Worm (Caenorhabditis elegans) whole organism, L4 larva: ENCODE results near the gene B0334.20.

Source experiments
- D1046.2 ChIP-seq: fragments of 200-800 bp; sonication (Bioruptor generic); IDR thresholded peaks from 2 replicates; pipeline ENCODE4 v1.3.6; 2022; ENCODE audit warnings: missing genetic modification characterization, missing compliant biosample characterization
- F37D6.2 ChIP-seq: sonication (generic microtip); optimal IDR thresholded peaks from 2 replicates; lab custom pipeline; 2016; ENCODE audit warnings: mild to moderate bottlenecking, missing genetic modification characterization, missing compliant biosample characterization
- R02D3.7 ChIP-seq: fragments of 150-350 bp; sonication (generic microtip); optimal IDR thresholded peaks from 3 replicates; lab custom pipeline; 2014; ENCODE audit warnings: missing biosample characterization, missing genetic modification characterization
- T20F7.1 ChIP-seq: fragments of 200-800 bp; sonication (Bioruptor generic); optimal IDR thresholded peaks from 2 replicates; lab custom pipeline; 2018; ENCODE audit warnings: mild to moderate bottlenecking, missing genetic modification characterization, missing compliant biosample characterization
- Y48G9A.11 ChIP-seq: fragments of 200-800 bp; sonication (Bioruptor generic); IDR thresholded peaks from 2 replicates; pipeline ENCODE4 v1.3.6; 2022; ENCODE audit warnings: missing genetic modification reagents, missing genetic modification characterization, missing compliant biosample characterization
- aha-1 ChIP-seq: fragments of 150-350 bp; peaks from one replicate; lab custom pipeline; 2014; ENCODE audit warnings: missing biosample characterization, missing genetic modification characterization
- aly-2 ChIP-seq: sonication (generic microtip); optimal IDR thresholded peaks from 2 replicates; lab custom pipeline; 2018; ENCODE audit warnings: missing biosample characterization, missing genetic modification characterization
- ama-1 ChIP-seq: fragments of 150-350 bp; optimal IDR thresholded peaks from 2 replicates; lab custom pipeline; 2014; ENCODE audit warnings: inconsistent platforms, mixed read lengths
- ceh-28 ChIP-seq: fragments of 150-350 bp; optimal IDR thresholded peaks from 2 replicates; lab custom pipeline; 2014; ENCODE audit warnings: missing biosample characterization, missing genetic modification reagents, missing genetic modification characterization
- ctbp-1 ChIP-seq: fragments of 200-800 bp; sonication (Bioruptor generic); IDR thresholded peaks from 2 replicates; pipeline ENCODE4 v1.3.6; 2022; ENCODE audit warnings: missing genetic modification reagents, missing genetic modification characterization, missing compliant biosample characterization
- daf-16 ChIP-seq, 3 experiments: sonication (generic microtip); optimal IDR thresholded peaks; 2 replicates each; lab custom pipeline; 2016 to 2017; ENCODE audit warnings: missing genetic modification characterization in 3 of 3, missing genetic modification reagents in 3 of 3, mild to moderate bottlenecking in 2 of 3, missing compliant biosample characterization in 2 of 3, missing biosample characterization in 1 of 3, moderate library complexity in 1 of 3
- dmd-8 ChIP-seq: fragments of 200-800 bp; sonication (Bioruptor generic); IDR thresholded peaks from 2 replicates; pipeline ENCODE4 v1.3.6; 2022; ENCODE audit warnings: missing genetic modification characterization, missing compliant biosample characterization
- dpl-1 ChIP-seq: fragments of 150-350 bp; optimal IDR thresholded peaks from 2 replicates; lab custom pipeline; 2014; ENCODE audit warnings: missing biosample characterization, missing genetic modification reagents, missing genetic modification characterization
- gei-8 ChIP-seq: fragments of 200-800 bp; sonication (Bioruptor generic); optimal IDR thresholded peaks from 2 replicates; lab custom pipeline; 2018; ENCODE audit warnings: mild to moderate bottlenecking, missing genetic modification characterization, missing compliant biosample characterization
- hlh-30 ChIP-seq: sonication (generic microtip); optimal IDR thresholded peaks from 2 replicates; lab custom pipeline; 2017; ENCODE audit warnings: antibody characterized with exemption, mild to moderate bottlenecking, missing genetic modification characterization, missing compliant biosample characterization; ENCODE audit not compliant: insufficient read depth
- lim-7 ChIP-seq: fragments of 200-800 bp; sonication (Bioruptor generic); IDR thresholded peaks from 2 replicates; pipeline ENCODE4 v1.3.6; 2022; ENCODE audit warnings: missing genetic modification characterization, missing compliant biosample characterization
- lin-15B ChIP-seq: fragments of 150-350 bp; sonication (generic microtip); optimal IDR thresholded peaks from 3 replicates; lab custom pipeline; 2014; ENCODE audit warnings: missing biosample characterization, missing genetic modification characterization
- lin-29 ChIP-seq: fragments of 200-800 bp; sonication (Bioruptor generic); IDR thresholded peaks from 2 replicates; pipeline ENCODE4 v1.3.6; 2022; ENCODE audit warnings: missing genetic modification reagents, missing genetic modification characterization, missing compliant biosample characterization
- lin-38 ChIP-seq: fragments of 200-800 bp; sonication (Bioruptor generic); IDR thresholded peaks from 2 replicates; pipeline ENCODE4 v1.3.6; 2022; ENCODE audit warnings: missing genetic modification reagents, missing genetic modification characterization, missing compliant biosample characterization
- lin-39 ChIP-seq: fragments of 150-350 bp; optimal IDR thresholded peaks from 2 replicates; lab custom pipeline; 2014; ENCODE audit warnings: missing biosample characterization, missing genetic modification reagents, missing genetic modification characterization
- lsy-2 ChIP-seq, 2 experiments: fragments of 150-350 bp in 1 of 2; sonication (generic microtip) in 1 of 2; optimal IDR thresholded peaks; 2 replicates each; lab custom pipeline; 2014 to 2017; ENCODE audit warnings: missing biosample characterization in 2 of 2, missing genetic modification characterization in 2 of 2
- madf-5 ChIP-seq, 2 experiments: fragments of 200-800 bp; sonication (Bioruptor generic); IDR thresholded peaks; 2 replicates each; pipeline ENCODE4 v1.3.6; 2022; ENCODE audit warnings: missing compliant biosample characterization in 2 of 2, missing genetic modification characterization in 2 of 2
- madf-9 ChIP-seq: fragments of 200-800 bp; sonication (Bioruptor generic); conservative IDR thresholded peaks from 2 replicates; pipeline ENCODE4 v1.3.6; 2022; ENCODE audit warnings: missing genetic modification reagents, missing genetic modification characterization, missing compliant biosample characterization
- mdl-1 ChIP-seq, 2 experiments: fragments of 150-350 bp in 1 of 2; sonication (generic microtip) in 1 of 2; optimal IDR thresholded peaks; 2 replicates each; lab custom pipeline; 2014 to 2017; ENCODE audit warnings: missing biosample characterization in 2 of 2, missing genetic modification characterization in 2 of 2
- mxl-2 ChIP-seq: fragments of 200-800 bp; sonication (Bioruptor generic); conservative IDR thresholded peaks from 2 replicates; pipeline ENCODE4 v1.3.6; 2022; ENCODE audit warnings: missing genetic modification reagents, missing genetic modification characterization, missing compliant biosample characterization
- nhr-41 ChIP-seq: fragments of 200-800 bp; sonication (Bioruptor generic); IDR thresholded peaks from 2 replicates; pipeline ENCODE4 v1.3.6; 2022; ENCODE audit warnings: missing genetic modification reagents, missing genetic modification characterization, missing compliant biosample characterization
- nhr-42 ChIP-seq: fragments of 200-800 bp; sonication (Bioruptor generic); IDR thresholded peaks from 2 replicates; pipeline ENCODE4 v1.3.6; 2022; ENCODE audit warnings: missing genetic modification characterization, missing compliant biosample characterization
- nhr-48 ChIP-seq: sonication (generic microtip); optimal IDR thresholded peaks from 2 replicates; lab custom pipeline; 2016; ENCODE audit warnings: mild to moderate bottlenecking, missing genetic modification characterization, missing compliant biosample characterization
- nhr-77 ChIP-seq: fragments of 150-350 bp; optimal IDR thresholded peaks from 2 replicates; lab custom pipeline; 2014; ENCODE audit warnings: missing biosample characterization, missing genetic modification characterization
- rbr-2 ChIP-seq: sonication (generic microtip); optimal IDR thresholded peaks from 2 replicates; lab custom pipeline; 2016; ENCODE audit warnings: missing genotype, missing genetic modification characterization, missing compliant biosample characterization
- set-16 ChIP-seq: fragments of 200-800 bp; sonication (Bioruptor generic); IDR thresholded peaks from 2 replicates; pipeline ENCODE4 v1.3.6; 2022; ENCODE audit warnings: missing genetic modification reagents, missing genetic modification characterization, missing compliant biosample characterization
- spr-3 ChIP-seq: fragments of 200-800 bp; sonication (Bioruptor generic); optimal IDR thresholded peaks from 2 replicates; lab custom pipeline; 2018; ENCODE audit warnings: mild to moderate bottlenecking, missing genetic modification characterization, missing compliant biosample characterization
- unc-130 ChIP-seq: sonication (generic microtip); optimal IDR thresholded peaks from 2 replicates; lab custom pipeline; 2016; ENCODE audit warnings: missing genetic modification reagents, missing genetic modification characterization, missing compliant biosample characterization
- zfp-2 ChIP-seq: sonication (generic microtip); optimal IDR thresholded peaks from 2 replicates; lab custom pipeline; 2016; ENCODE audit warnings: mild to moderate bottlenecking, missing genetic modification characterization, missing compliant biosample characterization
- zip-11 ChIP-seq: fragments of 200-800 bp; sonication (Bioruptor generic); IDR thresholded peaks from 2 replicates; pipeline ENCODE4 v1.3.6; 2022; ENCODE audit warnings: missing genetic modification characterization, missing compliant biosample characterization

The B0334.20 gene

DNA sequence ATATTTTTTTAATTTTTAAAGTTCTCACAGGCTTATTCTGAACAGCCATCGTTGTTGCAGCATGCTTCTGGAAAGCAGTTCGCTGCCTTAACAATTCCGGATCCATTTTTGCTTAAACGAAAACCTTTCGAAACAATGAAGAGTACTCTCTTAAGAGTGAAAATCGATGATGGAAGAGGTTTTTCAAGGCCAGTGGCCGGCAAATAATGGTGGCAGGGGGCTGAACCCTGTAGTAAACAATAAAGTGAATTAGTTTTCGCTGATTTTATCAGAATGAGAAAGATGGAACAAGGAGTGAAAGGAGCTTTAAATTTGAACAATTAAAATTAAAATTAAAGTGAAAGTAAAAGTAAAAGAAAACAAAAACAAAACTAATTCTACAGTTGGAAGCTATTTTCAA, 42.1 kb upstream of the B0334.20 start, which contains the start of gene gtf-2E2 (continued):
- no peak for TF ChIP-seq nhr-41 (GFP tag; lab: Robert Waterston, UW)

DNA sequence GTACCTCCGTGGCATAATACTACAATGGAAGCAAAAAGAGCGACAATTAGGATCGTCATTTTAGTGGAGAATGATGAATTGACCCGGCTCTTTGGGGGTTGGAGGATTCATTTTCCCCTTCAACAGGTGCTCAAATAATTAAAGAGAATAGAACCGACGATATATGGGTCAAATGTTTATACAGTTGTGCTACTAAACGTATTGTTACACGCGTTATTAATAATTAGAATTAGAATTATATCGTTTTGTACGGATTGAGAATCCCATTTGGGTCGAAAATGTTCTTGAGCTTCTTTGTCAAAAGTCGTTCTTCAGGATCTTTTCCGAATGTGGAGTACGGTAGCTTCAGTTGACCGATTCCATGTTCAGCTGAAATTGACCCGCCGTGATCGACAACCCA, 38.5 kb upstream of the B0334.20 start, which contains the start of gene Y62F5A.9:
Gene Y62F5A.9 (minus strand): TSS at position 101 of the 400 bp plus-strand sequence.
- TF ChIP-seq mxl-2 (GFP tag; lab: Robert Waterston, UW): no peak
- TF ChIP-seq lin-39 (tag; lab: Kevin White, UChicago): no peak
- 0 out of 2 replicates have a peak, but pooled peaks have one; percentile 5 for TF ChIP-seq dmd-8 (GFP tag; lab: Robert Waterston, UW)
- no peak for TF ChIP-seq nhr-77 (tag; lab: Kevin White, UChicago)
- TF ChIP-seq lim-7 (GFP tag; lab: Robert Waterston, UW): 0 out of 2 replicates have a peak, but pooled peaks have one; percentile 10
- TF ChIP-seq daf-16 (GFP tag; optimal IDR thresholded peaks at IDR 0.05; lab: Kevin White, UChicago): no peak
- peak; percentile 32 for TF ChIP-seq daf-16 (tag; optimal IDR thresholded peaks at IDR 0.05; lab: Kevin White, UChicago)

DNA sequence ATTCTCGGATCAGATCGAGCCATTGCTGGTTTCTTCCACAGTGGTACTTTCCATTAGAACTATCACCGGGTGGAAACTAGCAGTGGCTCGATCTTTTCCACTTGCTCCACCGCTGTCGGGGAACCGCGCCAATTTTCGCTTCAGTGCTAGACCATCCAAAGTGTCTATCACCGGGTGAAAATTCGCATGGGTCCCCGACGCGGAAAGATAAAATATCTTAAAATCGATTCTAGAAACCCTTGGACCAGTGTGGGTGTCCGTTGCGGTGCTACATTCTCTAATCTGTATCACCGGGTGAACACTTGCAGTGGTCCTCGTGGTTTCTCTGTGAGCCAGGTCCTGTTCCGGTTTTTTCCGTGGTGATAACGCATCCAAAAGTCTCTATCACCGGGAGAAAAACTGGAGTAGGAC, 37.4 kb upstream of the B0334.20 start:
- TF ChIP-seq F37D6.2: no peak
- no peak for TF ChIP-seq gei-8 (GFP tag; lab: Kevin White, UChicago)
- no peak for TF ChIP-seq set-16
- no peak for TF ChIP-seq nhr-48
- no peak for TF ChIP-seq D1046.2 (GFP tag; lab: Robert Waterston, UW)
- no peak for TF ChIP-seq nhr-42
- TF ChIP-seq dpl-1 (GFP tag; lab: Kevin White, UChicago): no peak
- TF ChIP-seq madf-9 (GFP tag; lab: Robert Waterston, UW): no peak
- no peak for TF ChIP-seq zfp-2 (tag; lab: Kevin White, UChicago)
- TF ChIP-seq zip-11: no peak
- no peak for TF ChIP-seq aly-2 (tag; lab: Kevin White, UChicago)
- TF ChIP-seq madf-5 (GFP tag; IDR thresholded peaks at IDR 0.05; lab: Robert Waterston, UW): no peak
- TF ChIP-seq ctbp-1 (GFP tag; lab: Robert Waterston, UW): no peak
- no peak for TF ChIP-seq Y48G9A.11
- TF ChIP-seq daf-16 (GFP tag; optimal IDR thresholded peaks at IDR 0.05; lab: Kevin White, UChicago): no peak
- TF ChIP-seq daf-16 (tag; optimal IDR thresholded peaks at IDR 0.05; lab: Kevin White, UChicago): no peak
- TF ChIP-seq hlh-30 (tag; lab: Kevin White, UChicago): no peak
- TF ChIP-seq ama-1 (lab: Kevin White, UChicago): no peak
- no peak for TF ChIP-seq ceh-28 (tag; lab: Kevin White, UChicago)

DNA sequence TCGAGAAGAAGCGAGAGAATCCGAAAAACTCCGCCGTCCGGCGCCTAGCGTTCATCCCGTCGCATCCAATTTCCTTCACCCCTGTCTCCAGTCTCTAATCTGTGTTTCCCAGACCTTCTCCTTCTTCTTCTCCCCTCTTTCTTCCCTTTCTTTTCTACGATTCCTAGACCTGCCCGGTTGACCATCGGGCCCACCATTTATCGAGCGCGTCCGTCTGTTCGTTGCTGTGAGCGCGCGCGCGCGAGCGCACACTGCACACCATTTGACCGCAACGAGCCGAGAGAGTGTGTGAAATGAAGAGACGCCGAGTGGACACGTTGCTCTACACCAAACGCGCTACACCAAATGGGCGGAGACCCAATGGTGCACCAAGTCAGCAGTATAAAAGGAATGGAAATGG, 36.9 kb upstream of the B0334.20 start:
- TF ChIP-seq rbr-2 (tag; lab: Kevin White, UChicago) (no peak), lin-38 (GFP tag; lab: Robert Waterston, UW) (peak; percentile 73), D1046.2 (GFP tag; lab: Robert Waterston, UW) (0 out of 2 replicates have a peak, but pooled peaks have one; percentile 8), mdl-1 (tag; optimal IDR thresholded peaks at IDR 0.05; lab: Kevin White, UChicago) (peak in 1 of 2 experiments; percentile 3), Y48G9A.11 (peak; percentile 64; the same call in 1 of the 2 replicates), spr-3 (GFP tag; lab: Kevin White, UChicago) (peak; percentile 9), set-16 (peak; percentile 82), ama-1 (lab: Kevin White, UChicago) (no peak), unc-130 (GFP tag; lab: Kevin White, UChicago) (peak; percentile 70)
- TF ChIP-seq, all 104 proteins: peak for 7

DNA sequence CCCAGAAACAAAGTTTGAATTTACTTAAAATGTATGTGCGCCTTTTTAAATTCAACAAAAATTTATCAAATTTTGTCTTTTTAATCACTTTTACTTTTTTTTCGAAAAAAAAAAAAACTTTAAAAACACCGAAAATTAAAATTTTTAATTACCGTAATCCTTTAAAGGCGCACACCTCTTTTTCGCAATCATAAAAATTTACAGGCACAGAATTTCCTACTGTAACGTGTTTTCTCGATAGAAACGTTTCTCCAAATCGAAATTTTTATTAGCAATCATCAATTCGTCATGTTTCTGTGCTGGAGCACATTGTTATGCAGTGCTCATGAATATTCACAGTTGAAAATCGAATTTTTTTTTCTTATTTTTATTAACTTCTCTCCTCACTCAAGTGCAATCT, 36.2 kb upstream of the B0334.20 start:
- TF ChIP-seq R02D3.7 (tag; lab: Kevin White, UChicago): no peak
- peak; percentile 63 for TF ChIP-seq aha-1 (tag; lab: Kevin White, UChicago)
- no peak for TF ChIP-seq lin-29 (GFP tag; lab: Robert Waterston, UW)
- no peak for TF ChIP-seq T20F7.1
- TF ChIP-seq Y48G9A.11: no peak
- TF ChIP-seq lin-15B: no peak
- no peak for TF ChIP-seq lsy-2 (tag; optimal IDR thresholded peaks at IDR 0.05; lab: Kevin White, UChicago)
- no peak for TF ChIP-seq lin-39 (tag; lab: Kevin White, UChicago)
